Worm (Caenorhabditis elegans) whole organism, early embryonic: ENCODE measurements around the gene F08H9.4.
A peak's percentile ranks its signal among the peaks of the same experiment; 100 is the strongest.

Experiments used
- B0310.2 ChIP-seq: sonication (generic microtip); optimal IDR thresholded peaks from 2 replicates; lab custom pipeline; 2016; ENCODE audit warnings: mild to moderate bottlenecking, missing genetic modification characterization, missing compliant biosample characterization
- F13C5.2 ChIP-seq: sonication (generic microtip); optimal IDR thresholded peaks from 2 replicates; lab custom pipeline; 2017; ENCODE audit warnings: mild to moderate bottlenecking, missing genetic modification characterization, inconsistent platforms, missing compliant biosample characterization
- aly-1 ChIP-seq: sonication (generic microtip); optimal IDR thresholded peaks from 2 replicates; lab custom pipeline; 2016; ENCODE audit warnings: missing genetic modification characterization, missing compliant biosample characterization
- ama-1 ChIP-seq: fragments of 150-350 bp; optimal IDR thresholded peaks from 2 replicates; lab custom pipeline; 2014
- ceh-13 ChIP-seq: fragments of 200-800 bp; sonication (Bioruptor generic); optimal IDR thresholded peaks from 2 replicates; lab custom pipeline; 2018; ENCODE audit warnings: mild to moderate bottlenecking, missing genetic modification characterization, missing compliant biosample characterization
- ceh-36 ChIP-seq: sonication (generic microtip); optimal IDR thresholded peaks from 2 replicates; lab custom pipeline; 2016; ENCODE audit warnings: missing genetic modification characterization, inconsistent platforms, missing compliant biosample characterization
- ets-7 ChIP-seq: sonication (generic microtip); optimal IDR thresholded peaks from 2 replicates; lab custom pipeline; 2016; ENCODE audit warnings: missing genotype, missing genetic modification characterization, missing compliant biosample characterization
- flt-1 ChIP-seq: fragments of 200-800 bp; sonication (Bioruptor generic); IDR thresholded peaks from 2 replicates; pipeline ENCODE4 v1.3.6; 2022; ENCODE audit warnings: missing genetic modification characterization, missing compliant biosample characterization
- hmbx-1 ChIP-seq: sonication (generic microtip); optimal IDR thresholded peaks from 2 replicates; lab custom pipeline; 2016; ENCODE audit warnings: mild to moderate bottlenecking, missing genetic modification characterization, missing compliant biosample characterization
- hmg-4 ChIP-seq: fragments of 200-800 bp; sonication (Bioruptor generic); optimal IDR thresholded peaks from 2 replicates; lab custom pipeline; 2018; ENCODE audit warnings: mild to moderate bottlenecking, missing genetic modification characterization, missing compliant biosample characterization
- hnd-1 ChIP-seq: sonication (generic microtip); optimal IDR thresholded peaks from 2 replicates; lab custom pipeline; 2016; ENCODE audit warnings: missing genetic modification characterization, missing compliant biosample characterization
- pes-1 ChIP-seq: fragments of 200-800 bp; sonication (Bioruptor generic); IDR thresholded peaks from 2 replicates; pipeline ENCODE4 v1.3.6; 2022; ENCODE audit warnings: missing genetic modification reagents, missing genetic modification characterization, missing compliant biosample characterization
- scrt-1 ChIP-seq: fragments of 200-800 bp; sonication (Bioruptor generic); IDR thresholded peaks from 2 replicates; pipeline ENCODE4 v1.3.6; 2022; ENCODE audit warnings: missing genetic modification characterization, missing compliant biosample characterization
- sea-1 ChIP-seq: fragments of 200-800 bp; sonication (Bioruptor generic); conservative IDR thresholded peaks from 2 replicates; pipeline ENCODE4 v1.3.6; 2022; ENCODE audit warnings: missing genetic modification characterization, missing compliant biosample characterization
- tbx-11 ChIP-seq: fragments of 200-800 bp; sonication (Bioruptor generic); IDR thresholded peaks from 2 replicates; pipeline ENCODE4 v1.3.6; 2022; ENCODE audit warnings: missing genetic modification characterization, missing compliant biosample characterization
- tbx-37 ChIP-seq: fragments of 200-800 bp; sonication (Bioruptor generic); conservative IDR thresholded peaks from 2 replicates; pipeline ENCODE4 v1.3.6; 2022; ENCODE audit warnings: missing genetic modification reagents, missing genetic modification characterization, missing compliant biosample characterization
- tra-4 ChIP-seq: sonication (generic microtip); optimal IDR thresholded peaks from 2 replicates; lab custom pipeline; 2017; ENCODE audit warnings: missing genetic modification characterization, missing compliant biosample characterization

F08H9.4 gene

ce11 chrV:14503065-14503464, 38.8 kb upstream of the F08H9.4 start:
- no peak for TF ChIP-seq hnd-1 (tag; lab: Kevin White, UChicago)
- no peak for TF ChIP-seq tra-4 (tag; lab: Kevin White, UChicago)
- TF ChIP-seq tbx-11 (GFP tag; lab: Robert Waterston, UW) = no peak
- TF ChIP-seq B0310.2 (tag; lab: Kevin White, UChicago) = no peak
- TF ChIP-seq hmg-4 (GFP tag; lab: Kevin White, UChicago) = no peak
- no peak for TF ChIP-seq sea-1
- TF ChIP-seq ceh-13 (GFP tag; lab: Kevin White, UChicago) = no peak
- no peak for TF ChIP-seq ama-1 (lab: Kevin White, UChicago)
- no peak for TF ChIP-seq F13C5.2 (tag; lab: Kevin White, UChicago)
- TF ChIP-seq scrt-1 = no peak
- TF ChIP-seq pes-1 (GFP tag; lab: Robert Waterston, UW) = no peak
- no peak for TF ChIP-seq flt-1 (GFP tag; lab: Robert Waterston, UW)
- no peak for TF ChIP-seq ceh-36 (tag; lab: Kevin White, UChicago)
- TF ChIP-seq tbx-37 (GFP tag; lab: Robert Waterston, UW) = no peak
- TF ChIP-seq aly-1 (tag; lab: Kevin White, UChicago) = no peak
- no peak for TF ChIP-seq ets-7 (tag; lab: Kevin White, UChicago)
- TF ChIP-seq hmbx-1 (tag; lab: Kevin White, UChicago) = no peak

ce11 chrV:14501136-14501535, 36.9 kb upstream of the F08H9.4 start, which contains the start of gene R02D5.24:
TSS of gene R02D5.24 (plus strand) at chrV:14501340.
- TF ChIP-seq B0310.2 (tag; lab: Kevin White, UChicago) (peak; percentile 1), flt-1 (GFP tag; lab: Robert Waterston, UW) (peak; percentile 28; the same call in 1 of the 2 replicates), F13C5.2 (tag; lab: Kevin White, UChicago) (no peak), hmg-4 (GFP tag; lab: Kevin White, UChicago) (peak; percentile 70)

- TF ChIP-seq ama-1 (lab: Kevin White, UChicago) (no peak), tbx-11 (GFP tag; lab: Robert Waterston, UW) (no peak), scrt-1 (no peak), ets-7 (tag; lab: Kevin White, UChicago) (no peak)
Observed at ce11 chrV:14500554-14500953, 36.3 kb upstream of the F08H9.4 start.

- TF ChIP-seq hmbx-1 (tag; lab: Kevin White, UChicago) = no peak
- TF ChIP-seq hmg-4 (GFP tag; lab: Kevin White, UChicago) = no peak
- no peak for TF ChIP-seq B0310.2 (tag; lab: Kevin White, UChicago)
- no peak for TF ChIP-seq aly-1 (tag; lab: Kevin White, UChicago)
- no peak for TF ChIP-seq ceh-36 (tag; lab: Kevin White, UChicago)
- no peak for TF ChIP-seq ama-1 (lab: Kevin White, UChicago)
- no peak for TF ChIP-seq sea-1
- TF ChIP-seq tbx-11 (GFP tag; lab: Robert Waterston, UW) = no peak
- TF ChIP-seq tra-4 (tag; lab: Kevin White, UChicago) = no peak
- TF ChIP-seq hnd-1 (tag; lab: Kevin White, UChicago) = no peak
- no peak for TF ChIP-seq F13C5.2 (tag; lab: Kevin White, UChicago)
- TF ChIP-seq scrt-1 = no peak
- no peak for TF ChIP-seq ets-7 (tag; lab: Kevin White, UChicago)
- TF ChIP-seq flt-1 (GFP tag; lab: Robert Waterston, UW) = no peak
- TF ChIP-seq ceh-13 (GFP tag; lab: Kevin White, UChicago) = no peak
- no peak for TF ChIP-seq tbx-37 (GFP tag; lab: Robert Waterston, UW)
- TF ChIP-seq pes-1 (GFP tag; lab: Robert Waterston, UW) = no peak
Observed at ce11 chrV:14499074-14499864, 35.0 kb upstream of the F08H9.4 start.

- TF ChIP-seq ceh-13 (GFP tag; lab: Kevin White, UChicago) (no peak), hmg-4 (GFP tag; lab: Kevin White, UChicago) (peak; percentile 80), hmbx-1 (tag; lab: Kevin White, UChicago) (no peak), hnd-1 (tag; lab: Kevin White, UChicago) (no peak), pes-1 (GFP tag; lab: Robert Waterston, UW) (no peak), flt-1 (GFP tag; lab: Robert Waterston, UW) (peak; percentile 40; the same call in 1 of the 2 replicates), tbx-11 (GFP tag; lab: Robert Waterston, UW) (no peak), B0310.2 (tag; lab: Kevin White, UChicago) (no peak), scrt-1 (no peak), sea-1 (no peak), F13C5.2 (tag; lab: Kevin White, UChicago) (peak; percentile 13), aly-1 (tag; lab: Kevin White, UChicago) (no peak), tra-4 (tag; lab: Kevin White, UChicago) (no peak), tbx-37 (GFP tag; lab: Robert Waterston, UW) (no peak)
Observed at ce11 chrV:14498204-14498603, 34.0 kb upstream of the F08H9.4 start.

- TF ChIP-seq ceh-36 (tag; lab: Kevin White, UChicago) = no peak
Observed at ce11 chrV:14496446-14496845, 32.2 kb upstream of the F08H9.4 start.

- TF ChIP-seq aly-1 (tag; lab: Kevin White, UChicago) (no peak), ets-7 (tag; lab: Kevin White, UChicago) (no peak), B0310.2 (tag; lab: Kevin White, UChicago) (no peak), hnd-1 (tag; lab: Kevin White, UChicago) (no peak), flt-1 (GFP tag; lab: Robert Waterston, UW) (no peak), pes-1 (GFP tag; lab: Robert Waterston, UW) (no peak), sea-1 (no peak), ama-1 (lab: Kevin White, UChicago) (no peak), tbx-11 (GFP tag; lab: Robert Waterston, UW) (no peak), tbx-37 (GFP tag; lab: Robert Waterston, UW) (no peak), tra-4 (tag; lab: Kevin White, UChicago) (no peak), hmg-4 (GFP tag; lab: Kevin White, UChicago) (no peak), hmbx-1 (tag; lab: Kevin White, UChicago) (no peak), scrt-1 (no peak), F13C5.2 (tag; lab: Kevin White, UChicago) (no peak), ceh-36 (tag; lab: Kevin White, UChicago) (no peak), ceh-13 (GFP tag; lab: Kevin White, UChicago) (no peak)
Observed at ce11 chrV:14495493-14495892, 31.3 kb upstream of the F08H9.4 start.
